Fruit fly (Drosophila melanogaster): ENCODE data around the gene Mur2B.

DNA sequence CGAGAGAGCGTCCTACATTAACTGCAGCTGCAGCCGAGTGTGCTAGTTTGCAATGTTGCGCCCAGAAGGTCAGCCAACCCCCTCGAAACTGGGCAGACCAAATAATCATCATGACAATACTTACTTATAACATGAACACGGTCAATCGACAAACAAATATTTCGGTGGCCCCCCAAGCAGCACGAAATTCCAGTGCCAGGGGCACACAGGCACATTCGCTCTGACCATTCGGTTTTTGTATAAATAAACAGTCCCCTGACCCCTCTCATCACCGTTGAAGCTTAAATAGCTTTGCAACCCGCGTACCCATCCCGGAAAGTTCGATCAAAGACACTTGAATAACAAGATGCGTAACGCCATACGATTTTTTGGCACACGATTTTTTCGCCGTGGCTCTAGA is 154.7 kb downstream of the Mur2B start:
- TF ChIP-seq CG8478 (optimal IDR thresholded peaks at IDR 0.05) (no peak), CTCF (optimal IDR thresholded peaks at IDR 0.05) (no peak)
